Fruit fly (Drosophila melanogaster) whole organism, embryonic: Measurements from ENCODE around the gene CG8379.

Experiments used
- CG10565 ChIP-seq: fragments of 200-800 bp; sonication (Bioruptor generic); optimal IDR thresholded peaks from 3 replicates; lab custom pipeline; 2016; ENCODE audit warnings: missing biosample characterization, mild to moderate bottlenecking, missing genetic modification characterization
- CG11085 ChIP-seq: fragments of 200-800 bp; sonication (Bioruptor generic); IDR thresholded peaks from 2 replicates; pipeline ENCODE4 v1.3.6; 2022; ENCODE audit warnings: missing biosample characterization, missing genetic modification characterization
- CG12236 ChIP-seq: fragments of 200-800 bp; sonication (Bioruptor generic); optimal IDR thresholded peaks from 2 replicates; lab custom pipeline; 2016; ENCODE audit warnings: missing biosample characterization, missing genetic modification characterization
- CG13287 ChIP-seq: fragments of 200-800 bp; sonication (Bioruptor generic); IDR thresholded peaks from 2 replicates; pipeline ENCODE4 v1.3.6; 2022; ENCODE audit warnings: missing biosample characterization, missing genetic modification characterization; ENCODE audit not compliant: partially characterized antibody
- CG13424 ChIP-seq: fragments of 200-800 bp; sonication (Bioruptor generic); optimal IDR thresholded peaks from 2 replicates; lab custom pipeline; 2019; ENCODE audit warnings: missing biosample characterization, mild to moderate bottlenecking, missing genetic modification characterization, moderate library complexity
- CG13894 ChIP-seq: fragments of 200-800 bp; sonication (Bioruptor generic); optimal IDR thresholded peaks from 3 replicates; lab custom pipeline; 2018; ENCODE audit warnings: missing biosample characterization, mild to moderate bottlenecking, missing genetic modification characterization, moderate library complexity
- CG14710 ChIP-seq: fragments of 200-800 bp; sonication (Bioruptor generic); optimal IDR thresholded peaks from 3 replicates; lab custom pipeline; 2019; ENCODE audit warnings: missing biosample characterization, mild to moderate bottlenecking, missing genetic modification characterization, moderate library complexity
- CG15073 ChIP-seq: fragments of 200-800 bp; sonication (Bioruptor generic); optimal IDR thresholded peaks from 2 replicates; lab custom pipeline; 2016; ENCODE audit warnings: missing biosample characterization, missing genetic modification characterization
- CG15601 ChIP-seq: fragments of 200-800 bp; sonication (Bioruptor generic); optimal IDR thresholded peaks from 3 replicates; lab custom pipeline; 2019; ENCODE audit warnings: missing biosample characterization, mild to moderate bottlenecking, missing genetic modification characterization, moderate library complexity
- CG18262 ChIP-seq: fragments of 200-800 bp; optimal IDR thresholded peaks from 3 replicates; lab custom pipeline; 2019; ENCODE audit warnings: missing biosample characterization, mild to moderate bottlenecking, missing genetic modification characterization, moderate library complexity
- CG2116 ChIP-seq: fragments of 200-800 bp; sonication (Bioruptor generic); optimal IDR thresholded peaks from 3 replicates; lab custom pipeline; 2018; ENCODE audit warnings: missing biosample characterization, mild to moderate bottlenecking, missing genetic modification characterization
- CG2712 ChIP-seq: fragments of 200-800 bp; optimal IDR thresholded peaks from 3 replicates; lab custom pipeline; 2019; ENCODE audit warnings: missing biosample characterization, mild to moderate bottlenecking, missing genetic modification characterization, moderate library complexity
- CG32532 ChIP-seq: fragments of 200-800 bp; sonication (Bioruptor generic); IDR thresholded peaks from 2 replicates; pipeline ENCODE4 v1.3.6; 2022; ENCODE audit warnings: missing biosample characterization, missing genetic modification characterization
- CG32767 ChIP-seq: fragments of 200-800 bp; sonication (Bioruptor generic); IDR thresholded peaks from 2 replicates; pipeline ENCODE4 v1.3.6; 2022; ENCODE audit warnings: missing biosample characterization, missing genetic modification characterization
- CG33213 ChIP-seq: fragments of 200-800 bp; sonication (Bioruptor generic); optimal IDR thresholded peaks from 3 replicates; lab custom pipeline; 2016; ENCODE audit warnings: missing biosample characterization, missing genetic modification characterization
- CG33557 ChIP-seq: fragments of 200-800 bp; sonication (Bioruptor generic); optimal IDR thresholded peaks from 2 replicates; lab custom pipeline; 2019; ENCODE audit warnings: missing biosample characterization, mild to moderate bottlenecking, missing genetic modification characterization, moderate library complexity
- CG3407 ChIP-seq: fragments of 200-800 bp; sonication (Bioruptor generic); optimal IDR thresholded peaks from 2 replicates; lab custom pipeline; 2018; ENCODE audit warnings: missing biosample characterization, mild to moderate bottlenecking, missing genetic modification characterization
- CG42726 ChIP-seq: fragments of 200-800 bp; sonication (Bioruptor generic); IDR thresholded peaks from 2 replicates; pipeline ENCODE4 v1.3.6; 2022; ENCODE audit warnings: missing biosample characterization, missing genetic modification characterization; ENCODE audit not compliant: partially characterized antibody
- CG4328 ChIP-seq: fragments of 200-800 bp; sonication (Bioruptor generic); optimal IDR thresholded peaks from 3 replicates; lab custom pipeline; 2017; ENCODE audit warnings: missing biosample characterization, missing genetic modification reagents, missing genetic modification characterization
- CG4360 ChIP-seq: fragments of 200-800 bp; sonication (Bioruptor generic); IDR thresholded peaks from 2 replicates; pipeline ENCODE4 v1.3.6; 2022; ENCODE audit warnings: missing biosample characterization, missing genetic modification characterization
- CG7786 ChIP-seq: fragments of 200-800 bp; sonication (Bioruptor generic); optimal IDR thresholded peaks from 2 replicates; lab custom pipeline; 2016; ENCODE audit warnings: missing biosample characterization, missing genetic modification characterization
- CG9797 ChIP-seq: fragments of 200-800 bp; sonication (Bioruptor generic); optimal IDR thresholded peaks from 3 replicates; lab custom pipeline; 2018; ENCODE audit warnings: missing biosample characterization, mild to moderate bottlenecking, missing genetic modification characterization
- CTCF ChIP-seq: fragments of 200-800 bp; sonication (Bioruptor generic); optimal IDR thresholded peaks from 2 replicates; lab custom pipeline; 2017; ENCODE audit warnings: missing biosample characterization, mild to moderate bottlenecking, missing genetic modification characterization, moderate library complexity
- Doc3 ChIP-seq: fragments of 200-800 bp; sonication (Bioruptor generic); IDR thresholded peaks from 3 replicates; pipeline ENCODE4 v1.3.6; 2022; ENCODE audit warnings: missing biosample characterization, missing genetic modification characterization; ENCODE audit not compliant: partially characterized antibody
- Dp ChIP-seq: fragments of 200-800 bp; sonication (Bioruptor generic); optimal IDR thresholded peaks from 2 replicates; lab custom pipeline; 2018; ENCODE audit warnings: missing biosample characterization, mild to moderate bottlenecking, missing genetic modification characterization, moderate library complexity
- GATAe ChIP-seq: fragments of 200-800 bp; sonication (Bioruptor generic); conservative IDR thresholded peaks from 2 replicates; pipeline ENCODE4 v1.3.6; 2022; ENCODE audit warnings: missing biosample characterization, missing genetic modification characterization
- Hand ChIP-seq: fragments of 200-800 bp; sonication (Bioruptor generic); optimal IDR thresholded peaks from 2 replicates; lab custom pipeline; 2017; ENCODE audit warnings: mild to moderate bottlenecking, missing biosample characterization, missing genetic modification reagents, missing genetic modification characterization
- HmgZ ChIP-seq: fragments of 200-800 bp; sonication (Bioruptor generic); optimal IDR thresholded peaks from 2 replicates; lab custom pipeline; 2018; ENCODE audit warnings: missing biosample characterization, mild to moderate bottlenecking, missing genetic modification characterization
- Hr3 ChIP-seq: fragments of 200-800 bp; sonication (Bioruptor generic); optimal IDR thresholded peaks from 3 replicates; lab custom pipeline; 2016; ENCODE audit warnings: missing biosample characterization, missing genetic modification characterization
- Hr39 ChIP-seq: fragments of >200 bp; optimal IDR thresholded peaks from 2 replicates; lab custom pipeline; 2017
- Ptx1 ChIP-seq: fragments of 200-800 bp; sonication (Bioruptor generic); IDR thresholded peaks from 2 replicates; pipeline ENCODE4 v1.3.6; 2022; ENCODE audit warnings: missing biosample characterization, missing genetic modification characterization
- Sin3A ChIP-seq: fragments of >200 bp; optimal IDR thresholded peaks from 2 replicates; lab custom pipeline; 2018
- Tbp ChIP-seq: fragments of >200 bp; optimal IDR thresholded peaks from 2 replicates; lab custom pipeline; 2018; ENCODE audit warnings: missing biosample characterization, missing genetic modification characterization
- chif ChIP-seq, 2 experiments: fragments of 200-800 bp; sonication (Bioruptor generic); optimal IDR thresholded peaks; 3 replicates each; lab custom pipeline; 2016; ENCODE audit warnings: missing biosample characterization in 2 of 2, missing genetic modification characterization in 2 of 2
- disco-r ChIP-seq: fragments of 200-800 bp; sonication (Bioruptor generic); optimal IDR thresholded peaks from 2 replicates; lab custom pipeline; 2016; ENCODE audit warnings: missing biosample characterization, missing genetic modification characterization
- dysf ChIP-seq: fragments of 200-800 bp; sonication (Bioruptor generic); IDR thresholded peaks from 3 replicates; pipeline ENCODE4 v1.3.6; 2022; ENCODE audit warnings: missing biosample characterization, missing genetic modification characterization
- gsb ChIP-seq: fragments of 200-800 bp; sonication (Bioruptor generic); IDR thresholded peaks from 2 replicates; pipeline ENCODE4 v1.3.6; 2022; ENCODE audit warnings: missing biosample characterization, missing genetic modification characterization
- insv ChIP-seq, 2 experiments: fragments of 200-800 bp; sonication (Bioruptor generic); optimal IDR thresholded peaks; 3 replicates each; lab custom pipeline; 2016 to 2018; ENCODE audit warnings: missing biosample characterization in 2 of 2, missing genetic modification characterization in 2 of 2
- inv ChIP-seq: fragments of 200-800 bp; sonication (Bioruptor generic); IDR thresholded peaks from 2 replicates; pipeline ENCODE4 v1.3.6; 2022; ENCODE audit warnings: missing biosample characterization, missing genetic modification characterization; ENCODE audit not compliant: partially characterized antibody
- knrl ChIP-seq: fragments of 200-800 bp; sonication (Bioruptor generic); IDR thresholded peaks from 3 replicates; pipeline ENCODE4 v1.3.6; 2022; ENCODE audit warnings: missing biosample characterization, missing genetic modification characterization; ENCODE audit not compliant: partially characterized antibody
- lbe ChIP-seq: fragments of 200-800 bp; sonication (Bioruptor generic); optimal IDR thresholded peaks from 2 replicates; lab custom pipeline; 2016; ENCODE audit warnings: missing biosample characterization, mild to moderate bottlenecking, missing genetic modification characterization
- lov ChIP-seq, 2 experiments: fragments of 200-800 bp in 1 of 2; fragments of >200 bp in 1 of 2; sonication (Bioruptor generic) in 1 of 2; IDR thresholded peaks in 1 of 2; optimal IDR thresholded peaks in 1 of 2; 2 replicates in 1 of 2; 3 replicates in 1 of 2; pipeline versions ENCODE4 v1.3.6 to Lab custom; 2017 to 2022; ENCODE audit warnings: missing biosample characterization in 1 of 2, missing genetic modification characterization in 1 of 2
- pzg ChIP-seq: fragments of 200-800 bp; sonication (Bioruptor generic); optimal IDR thresholded peaks from 3 replicates; lab custom pipeline; 2018; ENCODE audit warnings: missing biosample characterization, mild to moderate bottlenecking, missing genetic modification characterization, moderate library complexity
- slou ChIP-seq: fragments of 200-800 bp; sonication (Bioruptor generic); optimal IDR thresholded peaks from 3 replicates; lab custom pipeline; 2016; ENCODE audit warnings: missing biosample characterization, missing genetic modification characterization
- sna ChIP-seq: fragments of 200-800 bp; sonication (Bioruptor generic); IDR thresholded peaks from 2 replicates; pipeline ENCODE4 v1.3.6; 2022; ENCODE audit warnings: missing biosample characterization, missing genetic modification characterization; ENCODE audit not compliant: partially characterized antibody
- stwl ChIP-seq: fragments of 200-800 bp; sonication (Bioruptor generic); optimal IDR thresholded peaks from 3 replicates; lab custom pipeline; 2018; ENCODE audit warnings: missing biosample characterization, mild to moderate bottlenecking, missing genetic modification characterization, moderate library complexity
- trem ChIP-seq: fragments of 200-800 bp; optimal IDR thresholded peaks from 3 replicates; lab custom pipeline; 2019; ENCODE audit warnings: missing biosample characterization, mild to moderate bottlenecking, missing genetic modification characterization, moderate library complexity
- zf30C ChIP-seq: fragments of 200-800 bp; sonication (Bioruptor generic); optimal IDR thresholded peaks from 3 replicates; lab custom pipeline; 2018; ENCODE audit warnings: missing biosample characterization, mild to moderate bottlenecking, missing genetic modification characterization

The CG8379 gene

dm6 chr3R:8823761-8824499 is at the start of gene CG8379, which contains the start of gene IscU (continued):
- TF ChIP-seq disco-r (GFP tag; lab: Kevin White, UChicago) = no peak
- TF ChIP-seq CG13287 (GFP tag; lab: Robert Waterston, UW) = peak; percentile 82
- TF ChIP-seq CG33213 = no peak
- TF ChIP-seq Ptx1 (GFP tag; lab: Robert Waterston, UW) = no peak
- peak; percentile 56; the same call in 1 of the 3 replicates for TF ChIP-seq Doc3 (GFP tag; lab: Robert Waterston, UW)
- peak; percentile 11 for TF ChIP-seq CG13424
- peak; percentile 54 for TF ChIP-seq inv (GFP tag; lab: Robert Waterston, UW)
- TF ChIP-seq HmgZ (tag; lab: Kevin White, UChicago) = peak; percentile 41
- no peak for TF ChIP-seq dysf (GFP tag; lab: Robert Waterston, UW)
- peak; percentile 60 for TF ChIP-seq CG15601 (tag; lab: Kevin White, UChicago)
- TF ChIP-seq knrl (GFP tag; lab: Robert Waterston, UW) = peak; percentile 70
- no peak for TF ChIP-seq Tbp (GFP tag; lab: Kevin White, UChicago)
- TF ChIP-seq GATAe (GFP tag; lab: Robert Waterston, UW) = 0 out of 2 replicates have a peak, but pooled peaks have one; percentile 10
- TF ChIP-seq CG7786 (GFP tag; lab: Kevin White, UChicago) = no peak
- no peak for TF ChIP-seq zf30C
- TF ChIP-seq CG11085 (GFP tag; lab: Robert Waterston, UW) = no peak
- TF ChIP-seq CG33557 (GFP tag; lab: Kevin White, UChicago) = peak; percentile 36
- TF ChIP-seq Dp (GFP tag; lab: Kevin White, UChicago) = peak; percentile 37
- no peak for TF ChIP-seq CG10565 (GFP tag; lab: Kevin White, UChicago)
- TF ChIP-seq lov (optimal IDR thresholded peaks at IDR 0.05; lab: Kevin White, UChicago) = no peak
- no peak for TF ChIP-seq lov (GFP tag; IDR thresholded peaks at IDR 0.05; lab: Robert Waterston, UW)
- no peak for TF ChIP-seq slou
- no peak for TF ChIP-seq CG13894 (tag; lab: Kevin White, UChicago)
- no peak for TF ChIP-seq CG12236 (GFP tag; lab: Kevin White, UChicago)
- no peak for TF ChIP-seq Hr39 (lab: Kevin White, UChicago)
- TF ChIP-seq CG18262 (tag; lab: Kevin White, UChicago) = no peak
- TF ChIP-seq CG9797 (GFP tag; lab: Kevin White, UChicago) = peak; percentile 89
- peak; percentile 87 for TF ChIP-seq CG2116 (GFP tag; lab: Kevin White, UChicago)
- peak; percentile 98 for TF ChIP-seq trem (tag; lab: Kevin White, UChicago)
- TF ChIP-seq gsb (GFP tag; lab: Robert Waterston, UW) = no peak
- peak; percentile 13; the same call in 1 of the 2 replicates for TF ChIP-seq CG42726 (GFP tag; lab: Robert Waterston, UW)
- peak in 1 of 2 experiments; percentile 3 for TF ChIP-seq insv (GFP tag; optimal IDR thresholded peaks at IDR 0.05; lab: Kevin White, UChicago)
- peak; percentile 39 for TF ChIP-seq lbe (GFP tag; lab: Kevin White, UChicago)
- TF ChIP-seq pzg (GFP tag; lab: Kevin White, UChicago) = peak; percentile 68
- TF ChIP-seq CG4360 (GFP tag; lab: Robert Waterston, UW) = no peak
- TF ChIP-seq stwl (tag; lab: Kevin White, UChicago) = peak; percentile 92
- TF ChIP-seq CG32767 (GFP tag; lab: Robert Waterston, UW) = no peak
- TF ChIP-seq chif (GFP tag; optimal IDR thresholded peaks at IDR 0.05; lab: Kevin White, UChicago) = no peak
- TF ChIP-seq CG4328 = peak; percentile 19
- TF ChIP-seq CG32532 (GFP tag; lab: Robert Waterston, UW) = no peak
- TF ChIP-seq CTCF (GFP tag; lab: Kevin White, UChicago) = peak; percentile 23
- TF ChIP-seq Hr3 (GFP tag; lab: Kevin White, UChicago) = no peak
- TF ChIP-seq Hand = peak; percentile 19
- peak; percentile 56 for TF ChIP-seq CG2712 (tag; lab: Kevin White, UChicago)
- peak; percentile 3 for TF ChIP-seq CG3407
- peak; percentile 75 for TF ChIP-seq CG14710 (tag; lab: Kevin White, UChicago)
- no peak for TF ChIP-seq CG15073 (GFP tag; lab: Kevin White, UChicago)
- peak; percentile 73 for TF ChIP-seq sna (GFP tag; lab: Robert Waterston, UW)
- peak; percentile 70 for TF ChIP-seq Sin3A (lab: Kevin White, UChicago)
